Worm (Caenorhabditis elegans) whole organism, late embryonic: ENCODE results near the gene fbxc-12.

Experiments
- F13H6.1 ChIP-seq: sonication (generic microtip); optimal IDR thresholded peaks from 2 replicates; lab custom pipeline; 2016; ENCODE audit warnings: missing genetic modification characterization, missing compliant biosample characterization
- K09A11.1 ChIP-seq: sonication (generic microtip); optimal IDR thresholded peaks from 2 replicates; lab custom pipeline; 2017; ENCODE audit warnings: antibody characterized with exemption, mild to moderate bottlenecking, missing genetic modification characterization, missing compliant biosample characterization; ENCODE audit not compliant: insufficient read depth
- ama-1 ChIP-seq: fragments of 150-350 bp; optimal IDR thresholded peaks from 2 replicates; lab custom pipeline; 2014
- ceh-2 ChIP-seq: sonication (generic microtip); optimal IDR thresholded peaks from 2 replicates; lab custom pipeline; 2016; ENCODE audit warnings: missing genotype, missing genetic modification characterization, missing compliant biosample characterization
- ceh-34 ChIP-seq: sonication (generic microtip); optimal IDR thresholded peaks from 2 replicates; lab custom pipeline; 2016; ENCODE audit warnings: mild to moderate bottlenecking, missing genetic modification characterization, missing compliant biosample characterization
- ceh-6 ChIP-seq: fragments of 200-800 bp; sonication (Bioruptor generic); optimal IDR thresholded peaks from 2 replicates; lab custom pipeline; 2018; ENCODE audit warnings: mild to moderate bottlenecking, missing genetic modification characterization, missing compliant biosample characterization
- dmd-4 ChIP-seq: sonication (generic microtip); optimal IDR thresholded peaks from 2 replicates; lab custom pipeline; 2016; ENCODE audit warnings: borderline replicate concordance, missing genetic modification characterization, missing compliant biosample characterization
- eyg-1 ChIP-seq: sonication (generic microtip); optimal IDR thresholded peaks from 2 replicates; lab custom pipeline; 2016; ENCODE audit warnings: missing genotype, missing genetic modification characterization, missing compliant biosample characterization
- fkh-10 ChIP-seq: fragments of 150-350 bp; optimal IDR thresholded peaks from 2 replicates; lab custom pipeline; 2014; ENCODE audit warnings: missing biosample characterization, missing genetic modification reagents, missing genetic modification characterization
- nhr-11 ChIP-seq: fragments of 150-350 bp; optimal IDR thresholded peaks from 2 replicates; lab custom pipeline; 2014; ENCODE audit warnings: missing biosample characterization, missing genetic modification characterization
- sdc-2 ChIP-seq: sonication (generic microtip); optimal IDR thresholded peaks from 2 replicates; lab custom pipeline; 2016; ENCODE audit warnings: missing genotype, missing genetic modification characterization, missing compliant biosample characterization
- unc-3 ChIP-seq, 2 experiments: fragments of 200-800 bp in 1 of 2; sonication (Bioruptor generic) in 1 of 2; sonication (generic microtip) in 1 of 2; conservative IDR thresholded peaks in 1 of 2; optimal IDR thresholded peaks in 1 of 2; 2 replicates each; pipeline versions ENCODE4 v1.3.6 to Lab custom; 2016 to 2022; ENCODE audit warnings: missing compliant biosample characterization in 2 of 2, missing genetic modification characterization in 2 of 2, missing genetic modification reagents in 1 of 2
- unc-86 ChIP-seq: sonication (generic microtip); optimal IDR thresholded peaks from 2 replicates; lab custom pipeline; 2016; ENCODE audit warnings: missing genetic modification characterization, missing compliant biosample characterization
- ztf-16 ChIP-seq: sonication (generic microtip); optimal IDR thresholded peaks from 2 replicates; lab custom pipeline; 2017; ENCODE audit warnings: missing genetic modification characterization, missing compliant biosample characterization

DNA sequence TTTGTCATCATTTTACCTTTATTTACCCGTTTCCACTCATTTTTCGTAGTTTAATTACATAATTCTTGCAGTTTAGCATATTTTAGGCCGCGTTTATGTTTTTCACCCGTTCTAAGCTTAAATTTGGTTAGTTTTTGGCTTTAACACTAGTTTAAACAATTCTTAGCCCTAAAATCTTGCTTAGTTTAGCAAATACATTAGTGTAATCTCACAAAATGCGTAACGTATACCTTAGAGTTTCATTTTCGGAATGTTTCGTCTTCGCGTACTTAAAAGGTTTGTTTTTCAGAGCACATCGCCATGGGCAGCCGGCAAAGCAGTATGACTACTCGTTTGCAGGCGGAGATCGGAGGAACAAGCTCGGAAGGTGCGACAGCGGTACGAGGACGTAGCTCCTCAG lies 14.6 kb downstream of the fbxc-12 start, which contains the start of gene F58H7.5:
- TF ChIP-seq eyg-1 (tag; lab: Kevin White, UChicago) (no peak), fkh-10 (GFP tag; lab: Kevin White, UChicago) (no peak), ceh-2 (tag; lab: Kevin White, UChicago) (no peak), ama-1 (lab: Kevin White, UChicago) (no peak), F13H6.1 (tag; lab: Kevin White, UChicago) (no peak), sdc-2 (tag; lab: Kevin White, UChicago) (no peak), dmd-4 (tag; lab: Kevin White, UChicago) (no peak), K09A11.1 (tag; lab: Kevin White, UChicago) (no peak), ztf-16 (tag; lab: Kevin White, UChicago) (no peak), nhr-11 (tag; lab: Kevin White, UChicago) (no peak), unc-86 (tag; lab: Kevin White, UChicago) (no peak), ceh-34 (tag; lab: Kevin White, UChicago) (no peak), unc-3 (GFP tag; conservative IDR thresholded peaks at IDR 0.05; lab: Robert Waterston, UW) (no peak), unc-3 (tag; optimal IDR thresholded peaks at IDR 0.05; lab: Kevin White, UChicago) (no peak), ceh-6 (GFP tag; lab: Kevin White, UChicago) (no peak)
